Worm (Caenorhabditis elegans) whole organism, L2 larva: ENCODE data around the gene F53F8.3.
A peak's percentile ranks its signal among the peaks of the same experiment; 100 is the strongest.

Experiments used
- F13H6.1 ChIP-seq: sonication (generic microtip); optimal IDR thresholded peaks from 2 replicates; lab custom pipeline; 2016; ENCODE audit warnings: missing genetic modification characterization, missing compliant biosample characterization
- R02D3.7 ChIP-seq: fragments of 150-350 bp; optimal IDR thresholded peaks from 2 replicates; lab custom pipeline; 2014; ENCODE audit warnings: missing biosample characterization, missing genetic modification characterization
- ZK546.5 ChIP-seq: sonication (generic microtip); optimal IDR thresholded peaks from 2 replicates; lab custom pipeline; 2017; ENCODE audit warnings: missing biosample characterization, missing genetic modification characterization
- alr-1 ChIP-seq: fragments of 150-350 bp; optimal IDR thresholded peaks from 2 replicates; lab custom pipeline; 2014; ENCODE audit warnings: missing biosample characterization, missing genetic modification characterization
- ama-1 ChIP-seq: fragments of 150-350 bp; optimal IDR thresholded peaks from 2 replicates; lab custom pipeline; 2018; ENCODE audit warnings: inconsistent platforms
- blmp-1 ChIP-seq: sonication (generic microtip); optimal IDR thresholded peaks from 2 replicates; lab custom pipeline; 2017; ENCODE audit warnings: missing genetic modification characterization, mild to moderate bottlenecking, missing compliant biosample characterization, antibody characterized with exemption, moderate library complexity; ENCODE audit not compliant: insufficient read depth
- crh-2 ChIP-seq: sonication (generic microtip); optimal IDR thresholded peaks from 2 replicates; lab custom pipeline; 2017; ENCODE audit warnings: missing biosample characterization, missing genetic modification characterization
- dmd-4 ChIP-seq: sonication (generic microtip); optimal IDR thresholded peaks from 2 replicates; lab custom pipeline; 2017; ENCODE audit warnings: missing biosample characterization, missing genetic modification characterization
- egl-27 ChIP-seq: sonication (generic microtip); optimal IDR thresholded peaks from 3 replicates; lab custom pipeline; 2017; ENCODE audit warnings: missing biosample characterization, missing genetic modification reagents, missing genetic modification characterization
- elt-1 ChIP-seq: fragments of 150-350 bp; optimal IDR thresholded peaks from 2 replicates; lab custom pipeline; 2014; ENCODE audit warnings: missing biosample characterization, missing genetic modification characterization
- elt-3 ChIP-seq: sonication (generic microtip); optimal IDR thresholded peaks from 2 replicates; lab custom pipeline; 2017; ENCODE audit warnings: missing biosample characterization, missing genetic modification characterization
- fos-1 ChIP-seq: fragments of 150-350 bp; optimal IDR thresholded peaks from 2 replicates; lab custom pipeline; 2014; ENCODE audit warnings: missing biosample characterization, missing genetic modification characterization
- gmeb-1 ChIP-seq: fragments of 150-350 bp; optimal IDR thresholded peaks from 2 replicates; lab custom pipeline; 2014; ENCODE audit warnings: missing biosample characterization, missing genetic modification characterization
- lin-11 ChIP-seq: fragments of 150-350 bp; sonication (generic microtip); optimal IDR thresholded peaks from 2 replicates; lab custom pipeline; 2014; ENCODE audit warnings: missing biosample characterization, missing genetic modification characterization, inconsistent platforms, mixed read lengths
- lin-39 ChIP-seq: fragments of 150-350 bp; optimal IDR thresholded peaks from 2 replicates; lab custom pipeline; 2014; ENCODE audit warnings: missing biosample characterization, missing genetic modification reagents, missing genetic modification characterization
- lsy-2 ChIP-seq, 2 experiments: fragments of 150-350 bp in 1 of 2; sonication (generic microtip) in 1 of 2; optimal IDR thresholded peaks; 2 replicates each; lab custom pipeline; 2014 to 2017; ENCODE audit warnings: missing biosample characterization in 2 of 2, missing genetic modification characterization in 2 of 2
- mab-5 ChIP-seq: fragments of 150-350 bp; optimal IDR thresholded peaks from 2 replicates; lab custom pipeline; 2014; ENCODE audit warnings: missing biosample characterization, missing genetic modification characterization
- mdl-1 ChIP-seq, 2 experiments: fragments of 150-350 bp in 1 of 2; sonication (generic microtip) in 1 of 2; optimal IDR thresholded peaks; 2 replicates each; lab custom pipeline; 2017; ENCODE audit warnings: missing biosample characterization in 2 of 2, missing genetic modification characterization in 2 of 2
- nhr-10 ChIP-seq: sonication (generic microtip); optimal IDR thresholded peaks from 2 replicates; lab custom pipeline; 2017; ENCODE audit warnings: missing biosample characterization, missing genetic modification characterization
- nhr-12 ChIP-seq: fragments of 150-350 bp; optimal IDR thresholded peaks from 2 replicates; lab custom pipeline; 2014; ENCODE audit warnings: missing biosample characterization, missing genetic modification characterization
- nhr-129 ChIP-seq: fragments of 150-350 bp; optimal IDR thresholded peaks from 2 replicates; lab custom pipeline; 2014; ENCODE audit warnings: missing biosample characterization, missing genetic modification characterization
- nhr-237 ChIP-seq: fragments of 150-350 bp; optimal IDR thresholded peaks from 2 replicates; lab custom pipeline; 2014; ENCODE audit warnings: missing biosample characterization, missing genetic modification characterization
- nhr-25 ChIP-seq: fragments of 150-350 bp; sonication (generic microtip); optimal IDR thresholded peaks from 3 replicates; lab custom pipeline; 2014; ENCODE audit warnings: missing biosample characterization, missing genetic modification characterization
- peb-1 ChIP-seq: fragments of 150-350 bp; optimal IDR thresholded peaks from 2 replicates; lab custom pipeline; 2014; ENCODE audit warnings: missing biosample characterization, missing genetic modification characterization
- skn-1 ChIP-seq: sonication (generic microtip); optimal IDR thresholded peaks from 2 replicates; lab custom pipeline; 2017; ENCODE audit warnings: missing biosample characterization, missing genetic modification characterization
- snpc-4 ChIP-seq: fragments of 150-350 bp; optimal IDR thresholded peaks from 2 replicates; lab custom pipeline; 2014; ENCODE audit warnings: missing biosample characterization, missing genetic modification characterization
- unc-39 ChIP-seq: fragments of 150-350 bp; optimal IDR thresholded peaks from 2 replicates; lab custom pipeline; 2014; ENCODE audit warnings: missing biosample characterization, missing genetic modification characterization
- unc-62 ChIP-seq: fragments of 150-350 bp; optimal IDR thresholded peaks from 2 replicates; lab custom pipeline; 2014; ENCODE audit warnings: missing biosample characterization, missing genetic modification reagents, missing genetic modification characterization
- zag-1 ChIP-seq: fragments of 150-350 bp; optimal IDR thresholded peaks from 2 replicates; lab custom pipeline; 2014; ENCODE audit warnings: missing biosample characterization, missing genetic modification characterization
- ztf-1 ChIP-seq: fragments of 200-800 bp; sonication (Bioruptor generic); conservative IDR thresholded peaks from 2 replicates; pipeline ENCODE4 v1.3.6; 2022; ENCODE audit warnings: missing genetic modification characterization, missing compliant biosample characterization
- ztf-11 ChIP-seq: sonication (generic microtip); optimal IDR thresholded peaks from 2 replicates; lab custom pipeline; 2017; ENCODE audit warnings: missing biosample characterization, missing genetic modification characterization
- ztf-4 ChIP-seq: fragments of 150-350 bp; optimal IDR thresholded peaks from 2 replicates; lab custom pipeline; 2014; ENCODE audit warnings: missing biosample characterization, missing genetic modification characterization

Gene F53F8.3

ce11 chrV:20685383-20685782 is 3.9 kb downstream of the F53F8.3 start, which contains the start of gene klf-2:
TSS of gene klf-2 (plus strand) at chrV:20685683.
- TF ChIP-seq nhr-129 (tag; lab: Kevin White, UChicago) (no peak), alr-1 (tag; lab: Kevin White, UChicago) (no peak), zag-1 (tag; lab: Kevin White, UChicago) (no peak), lin-11 (no peak), crh-2 (tag; lab: Kevin White, UChicago) (no peak), peb-1 (tag; lab: Kevin White, UChicago) (no peak), mab-5 (tag; lab: Kevin White, UChicago) (no peak), nhr-10 (tag; lab: Kevin White, UChicago) (no peak), nhr-12 (no peak)

ce11 chrV:20682309-20682708 is 7.0 kb downstream of the F53F8.3 start:
- TF ChIP-seq ZK546.5 (tag; lab: Kevin White, UChicago): no peak
- TF ChIP-seq unc-62 (GFP tag; lab: Kevin White, UChicago): no peak
- TF ChIP-seq lin-39 (tag; lab: Kevin White, UChicago): no peak
- no peak for TF ChIP-seq ztf-11 (tag; lab: Kevin White, UChicago)
- TF ChIP-seq peb-1 (tag; lab: Kevin White, UChicago): no peak
- no peak for TF ChIP-seq nhr-237 (tag; lab: Kevin White, UChicago)
- no peak for TF ChIP-seq nhr-10 (tag; lab: Kevin White, UChicago)
- TF ChIP-seq, all 48 proteins: peak for 0

- TF ChIP-seq gmeb-1 (tag; lab: Kevin White, UChicago) (no peak), lin-11 (no peak), unc-39 (tag; lab: Kevin White, UChicago) (no peak), ZK546.5 (tag; lab: Kevin White, UChicago) (no peak), F13H6.1 (tag; lab: Kevin White, UChicago) (no peak), snpc-4 (tag; lab: Kevin White, UChicago) (peak; percentile 75)
Measured at ce11 chrV:20681824-20682223, 7.5 kb downstream of the F53F8.3 start.

ce11 chrV:20681120-20681519 is 8.2 kb downstream of the F53F8.3 start, which contains the start of gene srsx-35:
TSS of gene srsx-35 (plus strand) at chrV:20681420.
- TF ChIP-seq nhr-237 (tag; lab: Kevin White, UChicago) (no peak), gmeb-1 (tag; lab: Kevin White, UChicago) (no peak), R02D3.7 (tag; lab: Kevin White, UChicago) (no peak)

- TF ChIP-seq elt-1 (tag; lab: Kevin White, UChicago) (no peak), lsy-2 (tag; optimal IDR thresholded peaks at IDR 0.05; lab: Kevin White, UChicago) (no peak), ztf-1 (GFP tag; lab: Robert Waterston, UW) (no peak), dmd-4 (tag; lab: Kevin White, UChicago) (no peak), egl-27 (no peak), mdl-1 (tag; optimal IDR thresholded peaks at IDR 0.05; lab: Kevin White, UChicago) (no peak), lin-39 (tag; lab: Kevin White, UChicago) (no peak), mab-5 (tag; lab: Kevin White, UChicago) (no peak)
Measured at ce11 chrV:20680189-20680588, 9.1 kb downstream of the F53F8.3 start.

ce11 chrV:20670625-20671024 is 18.7 kb downstream of the F53F8.3 start:
- TF ChIP-seq fos-1 (tag; lab: Kevin White, UChicago) (no peak), skn-1 (tag; lab: Kevin White, UChicago) (no peak), nhr-25 (tag; lab: Kevin White, UChicago) (no peak), elt-3 (no peak), ztf-4 (tag; lab: Kevin White, UChicago) (no peak), ztf-11 (tag; lab: Kevin White, UChicago) (no peak), nhr-12 (no peak), ama-1 (lab: Kevin White, UChicago) (no peak), F13H6.1 (tag; lab: Kevin White, UChicago) (no peak)

- no peak for TF ChIP-seq nhr-25 (tag; lab: Kevin White, UChicago)
- TF ChIP-seq mab-5 (tag; lab: Kevin White, UChicago): no peak
- peak; percentile 26 for TF ChIP-seq blmp-1
Measured at ce11 chrV:20666905-20667304, 22.4 kb downstream of the F53F8.3 start, which contains the start of gene mlt-11. TSS of gene mlt-11 (plus strand) at chrV:20667205.
